Worm (Caenorhabditis elegans) whole organism, L2 larva: ENCODE measurements around the gene srx-42.
A peak's percentile ranks its signal among the peaks of the same experiment; 100 is the strongest.

Experiments used
- C34F6.9 ChIP-seq: fragments of 150-350 bp; optimal IDR thresholded peaks from 2 replicates; lab custom pipeline; 2014; ENCODE audit warnings: missing biosample characterization, missing genetic modification characterization
- F13H6.1 ChIP-seq: sonication (generic microtip); optimal IDR thresholded peaks from 2 replicates; lab custom pipeline; 2016; ENCODE audit warnings: missing genetic modification characterization, missing compliant biosample characterization
- R02D3.7 ChIP-seq: fragments of 150-350 bp; optimal IDR thresholded peaks from 2 replicates; lab custom pipeline; 2014; ENCODE audit warnings: missing biosample characterization, missing genetic modification characterization
- ZK546.5 ChIP-seq: sonication (generic microtip); optimal IDR thresholded peaks from 2 replicates; lab custom pipeline; 2017; ENCODE audit warnings: missing biosample characterization, missing genetic modification characterization
- blmp-1 ChIP-seq: sonication (generic microtip); optimal IDR thresholded peaks from 2 replicates; lab custom pipeline; 2017; ENCODE audit warnings: missing genetic modification characterization, mild to moderate bottlenecking, missing compliant biosample characterization, antibody characterized with exemption, moderate library complexity; ENCODE audit not compliant: insufficient read depth
- crh-2 ChIP-seq: sonication (generic microtip); optimal IDR thresholded peaks from 2 replicates; lab custom pipeline; 2017; ENCODE audit warnings: missing biosample characterization, missing genetic modification characterization
- dmd-4 ChIP-seq: sonication (generic microtip); optimal IDR thresholded peaks from 2 replicates; lab custom pipeline; 2017; ENCODE audit warnings: missing biosample characterization, missing genetic modification characterization
- fos-1 ChIP-seq: fragments of 150-350 bp; optimal IDR thresholded peaks from 2 replicates; lab custom pipeline; 2014; ENCODE audit warnings: missing biosample characterization, missing genetic modification characterization
- lin-13 ChIP-seq: fragments of 150-350 bp; optimal IDR thresholded peaks from 2 replicates; lab custom pipeline; 2014; ENCODE audit warnings: missing biosample characterization, missing genetic modification reagents, missing genetic modification characterization
- lsy-2 ChIP-seq, 2 experiments: fragments of 150-350 bp in 1 of 2; sonication (generic microtip) in 1 of 2; optimal IDR thresholded peaks; 2 replicates each; lab custom pipeline; 2014 to 2017; ENCODE audit warnings: missing biosample characterization in 2 of 2, missing genetic modification characterization in 2 of 2
- mbf-1 ChIP-seq: sonication (generic microtip); optimal IDR thresholded peaks from 2 replicates; lab custom pipeline; 2017; ENCODE audit warnings: missing biosample characterization, missing genetic modification characterization
- mdl-1 ChIP-seq, 2 experiments: fragments of 150-350 bp in 1 of 2; sonication (generic microtip) in 1 of 2; optimal IDR thresholded peaks; 2 replicates each; lab custom pipeline; 2017; ENCODE audit warnings: missing biosample characterization in 2 of 2, missing genetic modification characterization in 2 of 2
- nhr-10 ChIP-seq: sonication (generic microtip); optimal IDR thresholded peaks from 2 replicates; lab custom pipeline; 2017; ENCODE audit warnings: missing biosample characterization, missing genetic modification characterization
- nhr-21 ChIP-seq: fragments of 150-350 bp; optimal IDR thresholded peaks from 2 replicates; lab custom pipeline; 2014; ENCODE audit warnings: missing biosample characterization, missing genetic modification characterization
- nhr-6 ChIP-seq: fragments of 150-350 bp; optimal IDR thresholded peaks from 2 replicates; lab custom pipeline; 2014; ENCODE audit warnings: missing biosample characterization, missing genetic modification characterization
- skn-1 ChIP-seq: sonication (generic microtip); optimal IDR thresholded peaks from 2 replicates; lab custom pipeline; 2017; ENCODE audit warnings: missing biosample characterization, missing genetic modification characterization
- sma-9 ChIP-seq, 2 experiments: fragments of 150-350 bp in 1 of 2; sonication (generic microtip) in 1 of 2; optimal IDR thresholded peaks; 2 replicates each; lab custom pipeline; 2014 to 2016; ENCODE audit warnings: missing genetic modification characterization in 2 of 2, mild to moderate bottlenecking in 1 of 2, missing biosample characterization in 1 of 2, missing compliant biosample characterization in 1 of 2, missing genetic modification reagents in 1 of 2, moderate library complexity in 1 of 2

The srx-42 gene

DNA sequence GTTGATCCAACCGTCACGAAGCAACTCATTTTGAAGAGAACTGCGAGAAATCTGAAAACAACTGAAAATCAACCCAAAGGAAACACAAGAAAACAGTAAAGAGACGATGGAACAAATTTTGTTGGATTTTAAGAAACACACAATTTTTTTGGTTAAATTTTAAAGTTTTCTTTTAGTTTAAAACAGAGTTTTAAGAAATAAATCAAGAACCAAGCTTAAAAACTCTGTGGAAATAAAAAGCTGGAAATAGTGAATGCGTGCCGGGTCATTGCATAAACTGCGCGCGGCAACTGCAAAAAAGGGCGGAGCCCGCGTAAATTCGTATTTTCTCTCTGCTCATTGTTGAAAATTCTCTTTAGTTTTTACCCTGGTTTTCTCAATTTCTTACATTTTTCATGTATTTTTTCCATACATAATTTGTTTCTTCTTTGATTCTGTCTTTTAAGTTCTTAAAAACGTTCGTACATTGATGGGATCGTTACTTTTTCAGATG, 41.1 kb downstream of the srx-42 start, which contains the start of the genes algn-13 and R10D12.13 (continued):
- TF ChIP-seq lsy-2 (tag; optimal IDR thresholded peaks at IDR 0.05; lab: Kevin White, UChicago) (peak in 1 of 2 experiments; percentile 70), nhr-6 (no peak), blmp-1 (no peak), lin-13 (GFP tag; lab: Kevin White, UChicago) (peak; percentile 52), R02D3.7 (no peak), skn-1 (tag; lab: Kevin White, UChicago) (no peak), dmd-4 (tag; lab: Kevin White, UChicago) (no peak), crh-2 (tag; lab: Kevin White, UChicago) (no peak), nhr-10 (tag; lab: Kevin White, UChicago) (no peak), mdl-1 (tag; optimal IDR thresholded peaks at IDR 0.05; lab: Kevin White, UChicago) (no peak), mbf-1 (tag; lab: Kevin White, UChicago) (no peak), nhr-21 (tag; lab: Kevin White, UChicago) (no peak), C34F6.9 (tag; lab: Kevin White, UChicago) (peak; percentile 37), ZK546.5 (tag; lab: Kevin White, UChicago) (no peak), F13H6.1 (tag; lab: Kevin White, UChicago) (peak; percentile 64)

DNA sequence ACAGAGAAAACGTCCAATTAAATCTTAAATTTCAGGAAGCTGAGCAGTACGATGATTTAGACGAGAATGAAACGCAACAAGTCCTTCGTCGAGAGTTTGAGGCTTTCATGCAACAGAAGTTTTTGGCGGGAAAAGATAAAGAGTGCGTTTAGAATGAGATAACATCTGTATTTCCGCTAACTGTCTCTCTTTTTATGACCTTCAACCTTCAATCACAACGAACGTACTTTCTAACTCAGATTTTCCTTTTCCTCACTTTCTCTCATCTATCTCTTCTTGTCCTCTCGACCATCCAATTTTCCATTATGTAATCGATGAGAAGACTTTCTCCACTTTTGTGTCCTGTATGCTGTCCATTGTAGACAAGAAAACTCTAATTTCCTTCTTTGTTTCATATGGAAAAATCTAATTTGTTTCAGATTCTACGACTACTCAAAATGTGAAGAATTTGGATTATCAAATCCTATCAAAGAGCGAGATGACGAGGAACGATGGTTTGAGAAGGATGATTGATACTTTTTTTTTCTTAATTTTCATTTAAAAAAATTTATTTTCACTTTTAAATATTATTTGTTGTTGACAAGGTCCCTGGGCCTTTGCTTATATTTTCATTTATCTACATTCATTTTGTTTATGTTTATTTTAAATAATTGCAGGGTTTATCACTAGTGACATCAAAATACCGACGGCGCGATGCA, 42.6 kb downstream of the srx-42 start, which contains the start of gene sao-1:
sao-1 (plus strand) TSS at position 648 of the 698 bp plus-strand sequence.
- peak; percentile 13 for TF ChIP-seq sma-9 (GFP tag; optimal IDR thresholded peaks at IDR 0.05; lab: Kevin White, UChicago)
- TF ChIP-seq sma-9 (tag; optimal IDR thresholded peaks at IDR 0.05; lab: Kevin White, UChicago) = no peak
- TF ChIP-seq fos-1 (tag; lab: Kevin White, UChicago) = no peak
- peak; percentile 98 for TF ChIP-seq blmp-1
- TF ChIP-seq, all 48 proteins: peak for 2
